Worm (Caenorhabditis elegans) whole organism, L2 larva: ENCODE data around the gene sur-5.
A peak's percentile ranks its signal among the peaks of the same experiment; 100 is the strongest.

Source experiments
- ZK546.5 ChIP-seq: sonication (generic microtip); optimal IDR thresholded peaks from 2 replicates; lab custom pipeline; 2017; ENCODE audit warnings: missing biosample characterization, missing genetic modification characterization
- dmd-4 ChIP-seq: sonication (generic microtip); optimal IDR thresholded peaks from 2 replicates; lab custom pipeline; 2017; ENCODE audit warnings: missing biosample characterization, missing genetic modification characterization
- egl-27 ChIP-seq: sonication (generic microtip); optimal IDR thresholded peaks from 3 replicates; lab custom pipeline; 2017; ENCODE audit warnings: missing biosample characterization, missing genetic modification reagents, missing genetic modification characterization
- fos-1 ChIP-seq: fragments of 150-350 bp; optimal IDR thresholded peaks from 2 replicates; lab custom pipeline; 2014; ENCODE audit warnings: missing biosample characterization, missing genetic modification characterization
- nhr-12 ChIP-seq: fragments of 150-350 bp; optimal IDR thresholded peaks from 2 replicates; lab custom pipeline; 2014; ENCODE audit warnings: missing biosample characterization, missing genetic modification characterization
- nhr-129 ChIP-seq: fragments of 150-350 bp; optimal IDR thresholded peaks from 2 replicates; lab custom pipeline; 2014; ENCODE audit warnings: missing biosample characterization, missing genetic modification characterization
- nhr-77 ChIP-seq: fragments of 150-350 bp; optimal IDR thresholded peaks from 2 replicates; lab custom pipeline; 2014; ENCODE audit warnings: missing biosample characterization, missing genetic modification characterization
- unc-55 ChIP-seq: fragments of 150-350 bp; sonication (generic microtip); optimal IDR thresholded peaks from 3 replicates; lab custom pipeline; 2014; ENCODE audit warnings: missing biosample characterization, missing genetic modification reagents, missing genetic modification characterization

Gene sur-5

DNA sequence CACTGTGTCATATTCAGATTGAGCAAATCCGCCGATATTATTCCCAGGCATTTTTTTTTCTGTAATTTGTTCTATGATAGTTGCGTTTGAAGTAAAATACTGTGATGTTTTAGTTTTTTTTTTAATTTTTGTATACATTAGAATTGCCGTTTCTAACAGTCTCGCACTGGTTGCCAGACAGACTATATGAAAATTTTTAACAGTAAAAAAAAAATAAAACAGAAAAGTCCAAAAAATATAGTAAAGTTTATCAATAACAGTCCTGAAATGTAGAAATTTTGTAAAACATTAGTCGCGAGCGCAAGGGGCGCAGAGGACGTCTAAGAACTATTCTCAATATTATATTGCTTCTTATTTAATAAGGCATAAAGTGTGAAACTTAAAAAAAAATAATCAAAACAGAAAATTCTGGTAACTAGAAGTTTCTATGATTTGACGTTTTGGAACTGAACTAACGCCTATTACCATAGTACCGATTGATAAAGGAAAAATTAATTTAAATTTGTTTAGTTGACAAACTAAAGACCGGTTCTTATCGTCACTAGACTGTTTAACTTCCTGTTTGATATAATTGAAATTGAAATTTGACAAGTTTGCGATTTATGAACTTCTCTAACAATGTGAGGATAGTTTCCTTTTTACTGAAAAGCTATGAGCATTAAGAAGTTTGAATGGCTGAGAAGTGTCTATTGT lies 44.9 kb downstream of the sur-5 start, which contains the start of gene lact-1:
TSS of gene lact-1 (minus strand) at position 51 of the 693 bp plus-strand sequence.
- TF ChIP-seq fos-1 (tag; lab: Kevin White, UChicago) (peak; percentile 0), dmd-4 (tag; lab: Kevin White, UChicago) (no peak), nhr-12 (tag; lab: Kevin White, UChicago) (no peak), nhr-77 (tag; lab: Kevin White, UChicago) (no peak)

DNA sequence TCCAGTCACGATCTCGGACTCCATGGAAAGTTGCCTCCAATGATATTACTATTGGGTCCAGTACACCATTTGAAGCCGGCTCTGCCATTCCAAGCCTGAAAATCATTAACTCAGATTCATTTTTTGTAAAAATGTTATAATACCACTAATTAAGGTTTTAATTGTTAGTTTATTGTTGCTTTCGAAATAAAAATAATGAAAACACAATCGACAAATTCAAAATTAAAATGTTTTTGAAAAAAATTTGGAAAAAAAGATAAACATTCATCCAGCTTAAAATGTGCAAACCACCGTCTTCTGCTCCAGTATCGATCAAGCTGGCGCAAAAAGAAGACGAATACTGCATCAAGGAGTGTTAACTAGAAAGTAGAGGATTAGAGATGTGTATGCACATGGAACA lies 48.5 kb downstream of the sur-5 start, which contains the start of gene F46H5.5:
TSS of gene F46H5.5 (minus strand) at position 101 of the 400 bp plus-strand sequence.
- no peak for TF ChIP-seq ZK546.5
- peak; percentile 64 for TF ChIP-seq unc-55
- TF ChIP-seq, all 48 proteins: peak for 1

DNA sequence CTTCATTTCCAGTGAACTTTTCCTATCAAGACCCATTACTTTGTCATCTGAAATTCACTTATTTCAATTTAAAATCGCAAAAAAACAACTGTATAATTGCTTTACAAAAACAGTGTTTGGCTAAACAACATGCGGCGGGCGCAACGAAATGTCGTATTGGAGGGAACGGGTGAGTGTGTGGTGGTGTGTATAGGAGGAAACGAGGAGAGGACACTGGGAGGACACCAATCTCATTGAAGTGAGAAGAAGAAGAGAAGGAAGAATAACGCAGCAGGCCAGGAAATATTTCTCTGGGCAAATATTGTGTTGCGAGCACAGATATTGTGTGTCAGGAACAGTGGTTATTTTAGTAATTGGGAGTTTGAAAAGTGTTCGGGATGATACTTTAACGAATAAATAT lies 50.8 kb downstream of the sur-5 start, which contains the start of gene F46H5.4:
TSS of gene F46H5.4 (minus strand) at position 53 of the 400 bp plus-strand sequence.
- TF ChIP-seq unc-55 = peak; percentile 32
- TF ChIP-seq nhr-129 = peak; percentile 47
- no peak for TF ChIP-seq egl-27 (tag; lab: Kevin White, UChicago)
